Fruit fly (Drosophila melanogaster) whole organism, embryonic: ENCODE data around the gene janB.
A peak's percentile ranks its signal among the peaks of the same experiment; 100 is the strongest.

ENCODE experiments used
- CG10209 ChIP-seq: fragments of 200-800 bp; sonication (Bioruptor generic); optimal IDR thresholded peaks from 3 replicates; lab custom pipeline; 2017; ENCODE audit warnings: missing biosample characterization, mild to moderate bottlenecking, missing genetic modification characterization, missing genetic modification reagents
- CG10565 ChIP-seq: fragments of 200-800 bp; sonication (Bioruptor generic); optimal IDR thresholded peaks from 3 replicates; lab custom pipeline; 2016; ENCODE audit warnings: missing biosample characterization, mild to moderate bottlenecking, missing genetic modification characterization
- CG11504 ChIP-seq: fragments of 200-800 bp; sonication (Bioruptor generic); optimal IDR thresholded peaks from 3 replicates; lab custom pipeline; 2019; ENCODE audit warnings: missing biosample characterization, mild to moderate bottlenecking, missing genetic modification characterization, moderate library complexity
- CG1233 ChIP-seq: fragments of 200-800 bp; sonication (Bioruptor generic); optimal IDR thresholded peaks from 4 replicates; lab custom pipeline; 2018; ENCODE audit warnings: missing biosample characterization, mild to moderate bottlenecking, missing genetic modification characterization
- CG1602 ChIP-seq: fragments of 200-800 bp; sonication (Bioruptor generic); optimal IDR thresholded peaks from 3 replicates; lab custom pipeline; 2016; ENCODE audit warnings: missing biosample characterization, missing genetic modification characterization
- CG17802 ChIP-seq: fragments of 200-800 bp; sonication (Bioruptor generic); optimal IDR thresholded peaks from 2 replicates; lab custom pipeline; 2018; ENCODE audit warnings: missing biosample characterization, mild to moderate bottlenecking, missing genetic modification characterization, moderate library complexity
- CG1792 ChIP-seq: fragments of 200-800 bp; sonication (Bioruptor generic); optimal IDR thresholded peaks from 2 replicates; lab custom pipeline; 2016; ENCODE audit warnings: missing biosample characterization, missing genetic modification characterization
- CG1832 ChIP-seq: fragments of 200-800 bp; sonication (Bioruptor generic); optimal IDR thresholded peaks from 2 replicates; lab custom pipeline; 2017; ENCODE audit warnings: missing biosample characterization, mild to moderate bottlenecking, missing genetic modification characterization, inconsistent platforms
- CG18476 ChIP-seq: fragments of 200-800 bp; sonication (Bioruptor generic); optimal IDR thresholded peaks from 2 replicates; lab custom pipeline; 2016; ENCODE audit warnings: missing biosample characterization, mild to moderate bottlenecking, missing genetic modification characterization
- CG18599 ChIP-seq: fragments of 200-800 bp; sonication (Bioruptor generic); optimal IDR thresholded peaks from 3 replicates; lab custom pipeline; 2017; ENCODE audit warnings: missing biosample characterization, missing genetic modification characterization, mild to moderate bottlenecking, moderate library complexity, missing genetic modification reagents
- CG3065 ChIP-seq: fragments of 200-800 bp; sonication (Bioruptor generic); optimal IDR thresholded peaks from 2 replicates; lab custom pipeline; 2016; ENCODE audit warnings: missing biosample characterization, missing genetic modification characterization
- CG32767 ChIP-seq: fragments of 200-800 bp; sonication (Bioruptor generic); IDR thresholded peaks from 2 replicates; pipeline ENCODE4 v1.3.6; 2022; ENCODE audit warnings: missing biosample characterization, missing genetic modification characterization
- CG3726 ChIP-seq: fragments of 200-800 bp; sonication (Bioruptor generic); IDR thresholded peaks from 3 replicates; pipeline ENCODE4, ENCODE4 v1.3.6; 2022; ENCODE audit warnings: missing biosample characterization, missing genetic modification characterization
- CG4328 ChIP-seq: fragments of 200-800 bp; sonication (Bioruptor generic); optimal IDR thresholded peaks from 3 replicates; lab custom pipeline; 2017; ENCODE audit warnings: missing biosample characterization, missing genetic modification reagents, missing genetic modification characterization
- CG6813 ChIP-seq: fragments of 200-800 bp; sonication (Bioruptor generic); optimal IDR thresholded peaks from 2 replicates; lab custom pipeline; 2017; ENCODE audit warnings: missing biosample characterization, missing genetic modification characterization, mild to moderate bottlenecking, moderate library complexity, missing genetic modification reagents
- CG7987 ChIP-seq: fragments of 200-800 bp; sonication (Bioruptor generic); optimal IDR thresholded peaks from 2 replicates; lab custom pipeline; 2018; ENCODE audit warnings: missing biosample characterization, mild to moderate bottlenecking, missing genetic modification characterization, moderate library complexity
- CG8478 ChIP-seq: fragments of >200 bp; optimal IDR thresholded peaks from 2 replicates; lab custom pipeline; 2018
- CG8924 ChIP-seq: fragments of 200-800 bp; optimal IDR thresholded peaks from 3 replicates; lab custom pipeline; 2019; ENCODE audit warnings: missing biosample characterization, mild to moderate bottlenecking, missing genetic modification characterization, moderate library complexity
- CG9437 ChIP-seq: fragments of 200-800 bp; sonication (Bioruptor generic); optimal IDR thresholded peaks from 2 replicates; lab custom pipeline; 2018; ENCODE audit warnings: missing biosample characterization, mild to moderate bottlenecking, missing genetic modification characterization
- CG9817 ChIP-seq: fragments of 200-800 bp; sonication (Bioruptor generic); optimal IDR thresholded peaks from 2 replicates; lab custom pipeline; 2018; ENCODE audit warnings: missing biosample characterization, mild to moderate bottlenecking, missing genetic modification characterization, moderate library complexity
- CrebB ChIP-seq: fragments of 200-800 bp; sonication (Bioruptor generic); optimal IDR thresholded peaks from 3 replicates; lab custom pipeline; 2018; ENCODE audit warnings: missing biosample characterization, mild to moderate bottlenecking, missing genetic modification characterization
- E2f1 ChIP-seq: fragments of 200-800 bp; sonication (Bioruptor generic); IDR thresholded peaks from 2 replicates; pipeline ENCODE4 v1.3.6; 2022; ENCODE audit warnings: missing biosample characterization, missing genetic modification characterization
- Ets65A ChIP-seq: fragments of 200-800 bp; sonication (Bioruptor generic); peaks from one replicate; lab custom pipeline; 2016; ENCODE audit warnings: missing biosample characterization, missing genetic modification characterization
- HmgD ChIP-seq: fragments of 200-800 bp; sonication (Bioruptor generic); optimal IDR thresholded peaks from 3 replicates; lab custom pipeline; 2016; ENCODE audit warnings: missing biosample characterization, missing genetic modification characterization
- Jarid2 ChIP-seq: fragments of 200-800 bp; sonication (Bioruptor generic); optimal IDR thresholded peaks from 3 replicates; lab custom pipeline; 2017; ENCODE audit warnings: mild to moderate bottlenecking, missing biosample characterization, missing genetic modification reagents, missing genetic modification characterization
- Kr ChIP-seq: fragments of 200-800 bp; sonication (Bioruptor generic); optimal IDR thresholded peaks from 2 replicates; lab custom pipeline; 2017; ENCODE audit warnings: missing biosample characterization, mild to moderate bottlenecking, missing genetic modification characterization
- Mad ChIP-seq: fragments of 200-800 bp; sonication (Bioruptor generic); optimal IDR thresholded peaks from 2 replicates; lab custom pipeline; 2016; ENCODE audit warnings: missing biosample characterization, missing genetic modification characterization
- Mes4 ChIP-seq: fragments of 200-800 bp; sonication (Bioruptor generic); optimal IDR thresholded peaks from 2 replicates; lab custom pipeline; 2016; ENCODE audit warnings: missing biosample characterization, missing genetic modification characterization
- Neu2 ChIP-seq: fragments of 200-800 bp; sonication (Bioruptor generic); optimal IDR thresholded peaks from 3 replicates; lab custom pipeline; 2016; ENCODE audit warnings: missing biosample characterization, missing genetic modification characterization, borderline replicate concordance
- Nf-YA ChIP-seq: fragments of 200-800 bp; sonication (Bioruptor generic); IDR thresholded peaks from 2 replicates; pipeline ENCODE4 v1.3.6; 2022; ENCODE audit warnings: missing biosample characterization, missing genetic modification characterization
- Oaz ChIP-seq: fragments of 200-800 bp; sonication (Bioruptor generic); IDR thresholded peaks from 2 replicates; pipeline ENCODE4 v1.3.6; 2022; ENCODE audit warnings: missing biosample characterization, missing genetic modification characterization
- Xrp1 ChIP-seq: fragments of 200-800 bp; sonication (Bioruptor generic); IDR thresholded peaks from 2 replicates; pipeline ENCODE4 v1.3.6; 2022; ENCODE audit warnings: missing biosample characterization, missing genetic modification characterization
- az2 ChIP-seq: fragments of 200-800 bp; sonication (Bioruptor generic); optimal IDR thresholded peaks from 3 replicates; lab custom pipeline; 2016; ENCODE audit warnings: missing biosample characterization, missing genetic modification characterization
- cg ChIP-seq: fragments of 200-800 bp; sonication (Bioruptor generic); optimal IDR thresholded peaks from 3 replicates; lab custom pipeline; 2019; ENCODE audit warnings: missing biosample characterization, mild to moderate bottlenecking, missing genetic modification characterization, moderate library complexity
- chm ChIP-seq: fragments of 200-800 bp; sonication (Bioruptor generic); IDR thresholded peaks from 2 replicates; pipeline ENCODE4 v1.3.6; 2022; ENCODE audit warnings: missing biosample characterization, missing genetic modification characterization
- corto ChIP-seq: fragments of 200-800 bp; sonication (Bioruptor generic); optimal IDR thresholded peaks from 2 replicates; lab custom pipeline; 2016; ENCODE audit warnings: missing biosample characterization, mild to moderate bottlenecking, missing genetic modification characterization, moderate library complexity
- crol ChIP-seq: fragments of 200-800 bp; sonication (Bioruptor generic); IDR thresholded peaks from 2 replicates; pipeline ENCODE4 v1.3.6; 2022; ENCODE audit warnings: missing biosample characterization, missing genetic modification characterization
- ems ChIP-seq: fragments of 200-800 bp; sonication (Bioruptor generic); optimal IDR thresholded peaks from 3 replicates; lab custom pipeline; 2016; ENCODE audit warnings: missing biosample characterization, missing genetic modification characterization
- ind ChIP-seq: fragments of 200-800 bp; sonication (Bioruptor generic); optimal IDR thresholded peaks from 3 replicates; lab custom pipeline; 2016; ENCODE audit warnings: missing biosample characterization, missing genetic modification characterization
- knrl ChIP-seq: fragments of 200-800 bp; sonication (Bioruptor generic); IDR thresholded peaks from 3 replicates; pipeline ENCODE4 v1.3.6; 2022; ENCODE audit warnings: missing biosample characterization, missing genetic modification characterization; ENCODE audit not compliant: partially characterized antibody
- mirr ChIP-seq: fragments of 200-800 bp; sonication (Bioruptor generic); optimal IDR thresholded peaks from 3 replicates; lab custom pipeline; 2018; ENCODE audit warnings: missing biosample characterization, mild to moderate bottlenecking, missing genetic modification characterization
- mld ChIP-seq: fragments of 200-800 bp; sonication (Bioruptor generic); IDR thresholded peaks from 3 replicates; pipeline ENCODE4 v1.3.6; 2022; ENCODE audit warnings: missing biosample characterization, missing genetic modification characterization; ENCODE audit not compliant: partially characterized antibody
- phol ChIP-seq: fragments of 200-800 bp; sonication (Bioruptor generic); optimal IDR thresholded peaks from 3 replicates; lab custom pipeline; 2018; ENCODE audit warnings: missing biosample characterization, mild to moderate bottlenecking, missing genetic modification characterization, moderate library complexity
- prd ChIP-seq, 3 experiments: fragments of >200 bp in 2 of 3; fragments of 200-800 bp in 1 of 3; sonication (Bioruptor generic) in 1 of 3; optimal IDR thresholded peaks in 2 of 3; IDR thresholded peaks in 1 of 3; 2 replicates in 2 of 3; 3 replicates in 1 of 3; pipeline versions ENCODE4 v1.3.6 to Lab custom; 2017 to 2022; ENCODE audit warnings: missing biosample characterization in 1 of 3, missing genetic modification characterization in 1 of 3
- sd ChIP-seq: fragments of 200-800 bp; sonication (Bioruptor generic); optimal IDR thresholded peaks from 3 replicates; lab custom pipeline; 2018; ENCODE audit warnings: missing biosample characterization, mild to moderate bottlenecking, missing genetic modification characterization, moderate library complexity
- sens-2 ChIP-seq: fragments of 200-800 bp; sonication (Bioruptor generic); IDR thresholded peaks from 2 replicates; pipeline ENCODE4 v1.3.6; 2022; ENCODE audit warnings: missing biosample characterization, missing genetic modification characterization
- seq ChIP-seq: fragments of 200-800 bp; sonication (Bioruptor generic); IDR thresholded peaks from 2 replicates; pipeline ENCODE4 v1.3.6; 2022; ENCODE audit warnings: missing biosample characterization, missing genetic modification characterization
- tgo ChIP-seq: fragments of 200-800 bp; sonication (Bioruptor generic); IDR thresholded peaks from 3 replicates; pipeline ENCODE4 v1.3.6; 2022; ENCODE audit warnings: missing biosample characterization, missing genetic modification characterization
- tll ChIP-seq, 2 experiments: fragments of 200-800 bp in 1 of 2; fragments of >200 bp in 1 of 2; sonication (Bioruptor generic) in 1 of 2; optimal IDR thresholded peaks; 2 replicates each; lab custom pipeline; 2017 to 2019; ENCODE audit warnings: missing biosample characterization in 2 of 2, missing genetic modification characterization in 2 of 2, mild to moderate bottlenecking in 1 of 2, moderate library complexity in 1 of 2
- vvl ChIP-seq: fragments of 200-800 bp; sonication (Bioruptor generic); IDR thresholded peaks from 2 replicates; pipeline ENCODE4 v1.3.6; 2022; ENCODE audit warnings: missing biosample characterization, missing genetic modification characterization

janB gene

DNA sequence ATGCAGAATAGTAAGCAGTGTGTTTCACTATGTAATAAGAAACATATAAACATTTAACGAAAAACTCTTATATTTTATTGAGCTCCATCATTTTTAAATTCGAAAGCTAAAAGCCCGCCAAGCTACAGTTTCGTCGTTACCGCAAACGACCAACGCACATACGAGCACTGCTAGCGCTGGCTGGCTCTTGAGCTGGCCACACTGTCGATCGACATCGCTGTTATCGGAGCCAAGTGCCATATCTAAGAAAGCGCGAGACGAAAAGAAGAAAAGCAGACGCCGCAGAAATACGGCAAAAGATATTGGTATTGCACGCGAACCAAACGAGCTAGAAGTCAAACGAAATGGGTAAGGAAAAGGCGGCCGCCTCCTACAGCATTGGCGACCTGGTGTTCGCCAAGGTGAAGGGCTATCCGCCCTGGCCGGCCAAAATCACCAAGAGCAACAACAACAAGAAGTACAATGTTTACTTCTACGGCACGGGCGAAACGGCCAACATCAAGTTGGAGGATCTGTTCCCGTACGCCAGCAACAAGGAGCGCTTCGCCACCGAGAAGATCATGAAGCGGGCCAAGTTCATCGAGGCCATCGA, 14.0 kb upstream of the janB start, which contains the start of gene Jasper (continued):
- no peak for TF ChIP-seq Mes4 (GFP tag; lab: Kevin White, UChicago)
- no peak for TF ChIP-seq CG1602 (GFP tag; lab: Kevin White, UChicago)
- no peak for TF ChIP-seq Neu2
- no peak for TF ChIP-seq Nf-YA
- no peak for TF ChIP-seq tgo (GFP tag; lab: Robert Waterston, UW)
- no peak for TF ChIP-seq seq (GFP tag; lab: Robert Waterston, UW)
- TF ChIP-seq E2f1 (GFP tag; lab: Robert Waterston, UW) = no peak
- no peak for TF ChIP-seq Oaz (GFP tag; lab: Robert Waterston, UW)
- peak; percentile 11 for TF ChIP-seq CG1792 (GFP tag; lab: Kevin White, UChicago)
- peak; percentile 67 for TF ChIP-seq phol (tag; lab: Kevin White, UChicago)
- peak; percentile 12 for TF ChIP-seq CG18599 (GFP tag; lab: Kevin White, UChicago)
- TF ChIP-seq CG10565 (GFP tag; lab: Kevin White, UChicago) = no peak
- TF ChIP-seq HmgD (GFP tag; lab: Kevin White, UChicago) = peak; percentile 29
- TF ChIP-seq chm (GFP tag; lab: Robert Waterston, UW) = no peak
- TF ChIP-seq mld = no peak
- no peak for TF ChIP-seq sens-2 (GFP tag; lab: Robert Waterston, UW)
- no peak for TF ChIP-seq sd
- peak; percentile 39 for TF ChIP-seq Mad (GFP tag; lab: Kevin White, UChicago)
- TF ChIP-seq vvl = peak; percentile 13; the same call in 1 of the 2 replicates
- no peak for TF ChIP-seq CG10209 (GFP tag; lab: Kevin White, UChicago)
- TF ChIP-seq ind (GFP tag; lab: Kevin White, UChicago) = no peak
- no peak for TF ChIP-seq ems (GFP tag; lab: Kevin White, UChicago)
- peak; percentile 27 for TF ChIP-seq CG11504
- no peak for TF ChIP-seq crol (GFP tag; lab: Robert Waterston, UW)
- TF ChIP-seq CG1832 (GFP tag; lab: Kevin White, UChicago) = no peak
- TF ChIP-seq CG9437 (GFP tag; lab: Kevin White, UChicago) = no peak
- no peak for TF ChIP-seq CG8924 (tag; lab: Kevin White, UChicago)
- TF ChIP-seq CG1233 (GFP tag; lab: Kevin White, UChicago) = no peak
- TF ChIP-seq CG7987 = no peak
- no peak for TF ChIP-seq prd (optimal IDR thresholded peaks at IDR 0.05; lab: Kevin White, UChicago)
- 0 out of 3 replicates have a peak, but pooled peaks have one; percentile 12 for TF ChIP-seq prd (GFP tag; IDR thresholded peaks at IDR 0.05; lab: Robert Waterston, UW)
- TF ChIP-seq Xrp1 (GFP tag; lab: Robert Waterston, UW) = no peak
- no peak for TF ChIP-seq corto (GFP tag; lab: Kevin White, UChicago)
- TF ChIP-seq CG6813 (GFP tag; lab: Kevin White, UChicago) = no peak
- no peak for TF ChIP-seq CG3065 (GFP tag; lab: Kevin White, UChicago)
- no peak for TF ChIP-seq cg
- TF ChIP-seq CG17802 = no peak
- TF ChIP-seq tll (GFP tag; optimal IDR thresholded peaks at IDR 0.05; lab: Kevin White, UChicago) = no peak
- TF ChIP-seq CrebB = no peak
- no peak for TF ChIP-seq Jarid2 (GFP tag; lab: Kevin White, UChicago)
- no peak for TF ChIP-seq az2 (GFP tag; lab: Kevin White, UChicago)
- no peak for TF ChIP-seq Kr (GFP tag; lab: Kevin White, UChicago)
- TF ChIP-seq CG8478 (lab: Kevin White, UChicago) = no peak
- no peak for TF ChIP-seq mirr (GFP tag; lab: Kevin White, UChicago)
- no peak for TF ChIP-seq Ets65A (GFP tag; lab: Kevin White, UChicago)
- no peak for TF ChIP-seq CG32767
- TF ChIP-seq knrl (GFP tag; lab: Robert Waterston, UW) = peak; percentile 48; the same call in 2 of the 3 replicates
- TF ChIP-seq CG18476 = no peak
- no peak for TF ChIP-seq CG4328 (GFP tag; lab: Kevin White, UChicago)
- TF ChIP-seq CG9817 = no peak
- TF ChIP-seq CG3726 = no peak
